Worm (Caenorhabditis elegans): ENCODE measurements around the gene nspe-5.
A peak's percentile ranks its signal among the peaks of the same experiment; 100 is the strongest.

The nspe-5 gene

DNA sequence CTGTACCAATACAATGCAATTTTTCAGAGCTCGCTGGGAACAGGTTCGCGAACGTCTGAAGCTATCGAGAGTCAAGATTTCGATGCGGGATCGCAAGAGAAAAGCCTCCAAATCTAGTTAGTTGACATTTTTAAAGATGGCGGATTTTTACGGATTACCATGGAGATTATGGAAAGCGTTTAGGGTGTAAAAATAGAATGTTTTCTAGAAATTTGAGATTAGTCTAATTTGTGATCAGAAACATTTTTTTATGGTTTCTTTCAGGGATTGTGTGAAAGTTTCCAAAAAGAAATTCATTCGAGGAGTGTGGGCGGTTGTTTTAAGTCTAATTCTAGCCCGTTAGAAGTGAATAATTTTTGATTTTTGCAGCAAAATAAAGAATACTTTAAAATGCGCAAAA lies 27.1 kb downstream of the nspe-5 start:
- no peak for TF ChIP-seq tbx-11 (GFP tag; IDR thresholded peaks at IDR 0.05)
- TF ChIP-seq flt-1 (GFP tag; IDR thresholded peaks at IDR 0.05): no peak
- no peak for TF ChIP-seq tbx-37 (GFP tag; conservative IDR thresholded peaks at IDR 0.05)
- TF ChIP-seq hmbx-1 (tag; optimal IDR thresholded peaks at IDR 0.05): no peak
- TF ChIP-seq aly-1 (tag; optimal IDR thresholded peaks at IDR 0.05): no peak
- TF ChIP-seq hnd-1 (tag; optimal IDR thresholded peaks at IDR 0.05): no peak
- TF ChIP-seq scrt-1 (GFP tag; IDR thresholded peaks at IDR 0.05): no peak
- TF ChIP-seq ets-7 (tag; optimal IDR thresholded peaks at IDR 0.05): no peak
- no peak for TF ChIP-seq tra-4 (tag; optimal IDR thresholded peaks at IDR 0.05)
- no peak for TF ChIP-seq ama-1 (optimal IDR thresholded peaks at IDR 0.05)
- TF ChIP-seq hmg-4 (GFP tag; optimal IDR thresholded peaks at IDR 0.05): no peak
- TF ChIP-seq B0310.2 (tag; optimal IDR thresholded peaks at IDR 0.05): no peak

DNA sequence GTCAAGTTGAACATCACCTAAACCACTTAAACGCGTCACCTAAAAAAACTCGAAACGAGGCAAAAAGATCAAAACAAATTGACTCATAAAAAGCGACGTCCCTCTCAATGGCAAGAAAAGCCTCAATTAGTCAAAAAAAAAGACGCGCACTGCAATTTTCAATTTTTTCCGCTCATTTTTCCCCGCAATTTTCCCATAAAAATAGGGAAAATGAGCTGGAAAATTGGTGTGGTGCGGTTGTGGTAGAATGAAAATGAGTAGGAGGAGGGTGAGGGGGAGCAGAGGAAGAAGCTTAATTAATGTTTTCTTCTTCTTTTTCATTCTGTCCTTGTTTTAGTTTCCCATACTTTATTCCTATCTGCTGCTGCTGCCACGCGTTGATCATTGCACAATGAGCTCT lies 29.0 kb downstream of the nspe-5 start:
- TF ChIP-seq tra-4 (tag; optimal IDR thresholded peaks at IDR 0.05): no peak
- TF ChIP-seq flt-1 (GFP tag; IDR thresholded peaks at IDR 0.05): no peak
- no peak for TF ChIP-seq scrt-1 (GFP tag; IDR thresholded peaks at IDR 0.05)
- no peak for TF ChIP-seq F13C5.2 (tag; optimal IDR thresholded peaks at IDR 0.05)

DNA sequence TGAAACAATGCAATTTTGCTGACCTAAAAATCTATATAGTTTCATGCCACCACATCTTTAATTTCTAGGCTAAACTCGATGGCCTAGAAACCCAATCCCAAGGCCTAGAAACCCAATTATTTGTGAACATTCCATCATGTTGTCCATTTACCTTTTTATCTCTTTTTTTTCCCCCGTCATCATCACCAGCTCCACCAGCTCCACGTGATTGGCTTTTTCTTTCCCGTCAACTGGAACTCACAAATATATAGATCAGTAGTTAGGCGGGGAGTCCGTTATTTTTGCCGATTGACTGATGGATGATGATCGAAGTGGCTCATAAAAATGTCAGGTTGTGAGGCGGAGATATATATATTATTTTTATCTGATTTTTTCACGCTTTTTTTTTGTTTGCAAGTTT lies 29.7 kb downstream of the nspe-5 start:
- TF ChIP-seq scrt-1 (GFP tag; IDR thresholded peaks at IDR 0.05) (no peak), tbx-11 (GFP tag; IDR thresholded peaks at IDR 0.05) (no peak), ets-7 (tag; optimal IDR thresholded peaks at IDR 0.05) (no peak), flt-1 (GFP tag; IDR thresholded peaks at IDR 0.05) (no peak), ceh-13 (GFP tag; optimal IDR thresholded peaks at IDR 0.05) (no peak), aly-1 (tag; optimal IDR thresholded peaks at IDR 0.05) (no peak), ama-1 (optimal IDR thresholded peaks at IDR 0.05) (no peak), hmbx-1 (tag; optimal IDR thresholded peaks at IDR 0.05) (no peak), F13C5.2 (tag; optimal IDR thresholded peaks at IDR 0.05) (no peak), hmg-4 (GFP tag; optimal IDR thresholded peaks at IDR 0.05) (no peak), pes-1 (GFP tag; IDR thresholded peaks at IDR 0.05) (no peak), hnd-1 (tag; optimal IDR thresholded peaks at IDR 0.05) (no peak), B0310.2 (tag; optimal IDR thresholded peaks at IDR 0.05) (no peak), sea-1 (GFP tag; conservative IDR thresholded peaks at IDR 0.05) (no peak)

DNA sequence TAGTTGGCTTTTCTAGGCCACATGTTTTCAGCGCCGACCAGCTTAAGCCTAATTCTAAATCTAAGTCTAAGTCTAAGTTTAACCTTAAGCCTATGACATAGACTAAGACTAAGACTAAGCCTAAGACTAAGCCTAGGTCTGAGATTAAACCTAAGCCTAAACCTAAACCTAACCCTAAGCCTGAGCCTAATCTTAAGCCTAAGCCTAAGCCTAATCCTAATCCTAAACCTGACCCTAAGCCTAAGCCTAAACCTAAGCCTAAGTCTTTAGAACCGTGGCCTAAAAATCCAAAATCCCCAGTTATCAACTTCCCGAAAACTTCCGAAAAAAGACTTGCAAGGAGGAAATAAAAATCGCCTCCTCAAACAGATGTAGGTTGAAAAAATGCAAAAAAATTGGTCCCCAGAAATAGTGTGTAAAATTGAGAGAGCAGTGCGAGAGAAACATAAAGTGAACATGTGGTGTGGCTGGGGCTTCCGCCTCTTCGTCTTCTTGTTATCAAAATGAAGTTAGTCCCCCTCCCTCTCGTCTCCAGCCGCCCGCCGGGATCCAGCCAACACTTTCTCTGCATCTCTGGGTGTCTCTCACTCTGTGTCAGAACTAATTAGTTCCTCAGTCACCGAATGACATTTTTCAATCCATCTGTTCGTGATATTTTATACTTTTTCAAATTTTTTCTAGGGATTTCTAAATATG lies 31.2 kb downstream of the nspe-5 start:
- TF ChIP-seq tbx-11 (GFP tag; IDR thresholded peaks at IDR 0.05) (no peak), sea-1 (GFP tag; conservative IDR thresholded peaks at IDR 0.05) (no peak), ceh-36 (tag; optimal IDR thresholded peaks at IDR 0.05) (peak; percentile 87), scrt-1 (GFP tag; IDR thresholded peaks at IDR 0.05) (no peak), ets-7 (tag; optimal IDR thresholded peaks at IDR 0.05) (no peak), pes-1 (GFP tag; IDR thresholded peaks at IDR 0.05) (no peak), hmg-4 (GFP tag; optimal IDR thresholded peaks at IDR 0.05) (no peak), ceh-13 (GFP tag; optimal IDR thresholded peaks at IDR 0.05) (no peak), F13C5.2 (tag; optimal IDR thresholded peaks at IDR 0.05) (no peak)

DNA sequence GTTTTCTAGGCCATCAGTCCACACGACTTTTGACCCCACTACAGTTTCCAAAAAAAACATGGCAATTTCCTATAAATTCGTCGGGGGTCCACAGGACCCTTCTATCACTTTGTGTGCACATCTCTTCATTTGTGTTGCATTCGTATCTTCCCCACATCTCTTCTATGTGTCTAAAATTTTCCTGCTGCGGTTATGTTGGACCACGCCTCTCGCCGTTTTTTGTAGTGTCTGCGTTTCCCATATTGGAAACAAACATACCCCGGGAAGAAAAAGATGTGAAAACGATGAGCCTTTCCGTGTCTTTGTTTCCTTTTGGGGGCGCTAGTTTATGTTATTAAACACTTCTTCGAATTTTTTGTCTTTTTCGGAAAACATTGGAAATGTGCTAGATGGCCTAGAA lies 33.3 kb downstream of the nspe-5 start:
- TF ChIP-seq ama-1 (optimal IDR thresholded peaks at IDR 0.05): no peak
- no peak for TF ChIP-seq tbx-37 (GFP tag; conservative IDR thresholded peaks at IDR 0.05)
- no peak for TF ChIP-seq tra-4 (tag; optimal IDR thresholded peaks at IDR 0.05)
- TF ChIP-seq scrt-1 (GFP tag; IDR thresholded peaks at IDR 0.05): no peak
- no peak for TF ChIP-seq hnd-1 (tag; optimal IDR thresholded peaks at IDR 0.05)
- TF ChIP-seq B0310.2 (tag; optimal IDR thresholded peaks at IDR 0.05): no peak
- TF ChIP-seq sea-1 (GFP tag; conservative IDR thresholded peaks at IDR 0.05): no peak
- TF ChIP-seq ceh-13 (GFP tag; optimal IDR thresholded peaks at IDR 0.05): no peak
- no peak for TF ChIP-seq hmg-4 (GFP tag; optimal IDR thresholded peaks at IDR 0.05)
- TF ChIP-seq pes-1 (GFP tag; IDR thresholded peaks at IDR 0.05): no peak
- no peak for TF ChIP-seq flt-1 (GFP tag; IDR thresholded peaks at IDR 0.05)
- no peak for TF ChIP-seq F13C5.2 (tag; optimal IDR thresholded peaks at IDR 0.05)

DNA sequence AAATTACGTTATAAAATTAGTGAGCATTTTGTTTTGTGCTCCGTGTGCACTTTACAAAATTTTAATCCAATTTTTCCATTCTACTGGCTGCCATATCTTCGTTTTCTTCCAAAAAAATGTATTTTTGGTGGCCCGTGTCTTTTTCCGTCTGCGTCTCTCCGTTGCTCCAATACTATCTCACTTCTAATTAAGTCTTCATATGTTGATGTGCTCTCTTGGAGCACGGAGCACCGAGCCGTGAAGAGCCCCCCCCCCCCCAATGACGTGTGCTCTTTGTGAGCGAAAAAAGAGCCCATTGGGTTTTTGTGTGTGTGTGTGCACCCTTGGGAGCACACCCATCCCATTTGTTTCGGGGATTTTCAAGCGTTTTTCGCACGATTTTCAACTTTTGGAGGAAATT lies 36.4 kb downstream of the nspe-5 start:
- TF ChIP-seq ama-1 (optimal IDR thresholded peaks at IDR 0.05) (no peak), pes-1 (GFP tag; IDR thresholded peaks at IDR 0.05) (no peak), scrt-1 (GFP tag; IDR thresholded peaks at IDR 0.05) (no peak), aly-1 (tag; optimal IDR thresholded peaks at IDR 0.05) (no peak), ets-7 (tag; optimal IDR thresholded peaks at IDR 0.05) (no peak), tbx-37 (GFP tag; conservative IDR thresholded peaks at IDR 0.05) (no peak), tbx-11 (GFP tag; IDR thresholded peaks at IDR 0.05) (no peak), ceh-13 (GFP tag; optimal IDR thresholded peaks at IDR 0.05) (no peak), hmbx-1 (tag; optimal IDR thresholded peaks at IDR 0.05) (no peak), sea-1 (GFP tag; conservative IDR thresholded peaks at IDR 0.05) (no peak)

DNA sequence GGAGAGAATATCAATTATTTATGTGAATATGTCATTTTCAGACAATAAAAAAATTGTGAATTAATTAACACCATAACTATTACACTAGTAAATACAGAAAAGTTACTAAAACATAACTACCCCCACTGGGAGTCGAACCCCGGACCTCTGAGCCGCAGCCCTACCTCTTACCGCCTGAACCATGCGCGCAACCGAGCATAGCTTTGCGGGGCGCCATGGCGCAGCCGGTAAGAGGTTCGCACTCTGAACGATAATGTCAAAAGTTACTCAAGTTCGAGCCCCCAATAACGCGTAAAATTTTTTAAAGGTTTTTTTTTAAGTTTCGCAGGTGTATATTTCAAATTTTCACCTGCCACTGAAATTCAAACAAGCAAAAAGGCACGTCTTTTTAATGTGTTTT lies 37.4 kb downstream of the nspe-5 start:
- TF ChIP-seq hmg-4 (GFP tag; optimal IDR thresholded peaks at IDR 0.05) (no peak), ceh-36 (tag; optimal IDR thresholded peaks at IDR 0.05) (no peak), pes-1 (GFP tag; IDR thresholded peaks at IDR 0.05) (no peak), ets-7 (tag; optimal IDR thresholded peaks at IDR 0.05) (no peak), tbx-37 (GFP tag; conservative IDR thresholded peaks at IDR 0.05) (no peak), scrt-1 (GFP tag; IDR thresholded peaks at IDR 0.05) (no peak), ceh-13 (GFP tag; optimal IDR thresholded peaks at IDR 0.05) (no peak), ama-1 (optimal IDR thresholded peaks at IDR 0.05) (no peak), hnd-1 (tag; optimal IDR thresholded peaks at IDR 0.05) (no peak), tra-4 (tag; optimal IDR thresholded peaks at IDR 0.05) (no peak), hmbx-1 (tag; optimal IDR thresholded peaks at IDR 0.05) (no peak), aly-1 (tag; optimal IDR thresholded peaks at IDR 0.05) (no peak), F13C5.2 (tag; optimal IDR thresholded peaks at IDR 0.05) (no peak)

DNA sequence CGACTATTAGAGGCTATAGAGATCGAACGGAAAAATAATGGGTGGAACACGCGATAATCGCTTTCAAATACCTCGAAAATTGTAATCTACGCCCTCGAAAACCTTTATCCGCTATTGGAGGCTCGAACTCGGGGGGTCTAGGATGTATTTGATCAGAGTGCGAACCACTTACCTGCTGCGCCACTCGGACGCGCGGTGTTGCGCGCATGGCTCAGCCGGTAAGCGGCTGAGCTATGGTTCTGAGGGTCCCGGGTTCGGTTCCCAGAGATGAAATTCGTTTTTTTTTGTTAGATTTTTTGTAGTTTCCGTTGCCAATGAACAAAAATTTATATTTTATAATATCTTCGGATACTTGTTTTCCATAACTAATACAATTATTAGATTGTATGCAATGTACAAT lies 39.5 kb downstream of the nspe-5 start:
- TF ChIP-seq tbx-11 (GFP tag; IDR thresholded peaks at IDR 0.05): no peak
- no peak for TF ChIP-seq F13C5.2 (tag; optimal IDR thresholded peaks at IDR 0.05)
- TF ChIP-seq hmbx-1 (tag; optimal IDR thresholded peaks at IDR 0.05): no peak
- no peak for TF ChIP-seq ama-1 (optimal IDR thresholded peaks at IDR 0.05)
- no peak for TF ChIP-seq hmg-4 (GFP tag; optimal IDR thresholded peaks at IDR 0.05)
- TF ChIP-seq tbx-37 (GFP tag; conservative IDR thresholded peaks at IDR 0.05): no peak
- TF ChIP-seq tra-4 (tag; optimal IDR thresholded peaks at IDR 0.05): no peak
- no peak for TF ChIP-seq hnd-1 (tag; optimal IDR thresholded peaks at IDR 0.05)
- no peak for TF ChIP-seq scrt-1 (GFP tag; IDR thresholded peaks at IDR 0.05)
- no peak for TF ChIP-seq ceh-13 (GFP tag; optimal IDR thresholded peaks at IDR 0.05)
- no peak for TF ChIP-seq sea-1 (GFP tag; conservative IDR thresholded peaks at IDR 0.05)
- TF ChIP-seq aly-1 (tag; optimal IDR thresholded peaks at IDR 0.05): no peak
- TF ChIP-seq ets-7 (tag; optimal IDR thresholded peaks at IDR 0.05): no peak
